Worm (Caenorhabditis elegans) whole organism, L3 larva: Measurements from ENCODE around the gene mig-14.

ENCODE experiments used
- R02D3.7 ChIP-seq: fragments of 150-350 bp; optimal IDR thresholded peaks from 2 replicates; lab custom pipeline; 2014; ENCODE audit warnings: missing biosample characterization, missing genetic modification characterization
- ama-1 ChIP-seq: fragments of 150-350 bp; optimal IDR thresholded peaks from 2 replicates; lab custom pipeline; 2018
- ceh-28 ChIP-seq: fragments of 150-350 bp; optimal IDR thresholded peaks from 2 replicates; lab custom pipeline; 2014; ENCODE audit warnings: missing biosample characterization, missing genetic modification reagents, missing genetic modification characterization
- ceh-82 ChIP-seq: fragments of 150-350 bp; optimal IDR thresholded peaks from 2 replicates; lab custom pipeline; 2014; ENCODE audit warnings: missing biosample characterization, missing genetic modification characterization
- ceh-9 ChIP-seq: sonication (generic microtip); optimal IDR thresholded peaks from 2 replicates; lab custom pipeline; 2018; ENCODE audit warnings: missing biosample characterization, missing genetic modification characterization
- daf-12 ChIP-seq: fragments of 150-350 bp; optimal IDR thresholded peaks from 2 replicates; lab custom pipeline; 2014; ENCODE audit warnings: missing biosample characterization, missing genetic modification reagents, missing genetic modification characterization
- egl-27 ChIP-seq: sonication (generic microtip); optimal IDR thresholded peaks from 4 replicates; lab custom pipeline; 2017; ENCODE audit warnings: missing biosample characterization, missing genetic modification reagents, missing genetic modification characterization
- egl-5 ChIP-seq: fragments of 150-350 bp; optimal IDR thresholded peaks from 2 replicates; lab custom pipeline; 2017; ENCODE audit warnings: missing biosample characterization, missing genetic modification reagents, missing genetic modification characterization, inconsistent platforms
- elt-1 ChIP-seq: fragments of 150-350 bp; optimal IDR thresholded peaks from 2 replicates; lab custom pipeline; 2014; ENCODE audit warnings: missing biosample characterization, missing genetic modification characterization
- elt-2 ChIP-seq: sonication (generic microtip); optimal IDR thresholded peaks from 2 replicates; lab custom pipeline; 2016; ENCODE audit warnings: missing genetic modification reagents, mild to moderate bottlenecking, missing genetic modification characterization, missing compliant biosample characterization
- elt-3 ChIP-seq, 3 experiments: fragments of 150-350 bp in 1 of 3; sonication (generic microtip) in 2 of 3; optimal IDR thresholded peaks; 2 replicates in 2 of 3; 4 replicates in 1 of 3; lab custom pipeline; 2014 to 2017; ENCODE audit warnings: missing biosample characterization in 3 of 3, missing genetic modification characterization in 3 of 3
- eor-1 ChIP-seq, 2 experiments: fragments of 150-350 bp; optimal IDR thresholded peaks; 2 replicates each; lab custom pipeline; 2014 to 2018; ENCODE audit warnings: missing biosample characterization in 2 of 2, missing genetic modification characterization in 2 of 2
- fkh-10 ChIP-seq: sonication (generic microtip); optimal IDR thresholded peaks from 2 replicates; lab custom pipeline; 2017; ENCODE audit warnings: missing biosample characterization, missing genetic modification reagents, missing genetic modification characterization
- fos-1 ChIP-seq: fragments of 150-350 bp; optimal IDR thresholded peaks from 2 replicates; lab custom pipeline; 2014; ENCODE audit warnings: missing biosample characterization, missing genetic modification characterization
- jun-1 ChIP-seq: fragments of 150-350 bp; optimal IDR thresholded peaks from 2 replicates; lab custom pipeline; 2014; ENCODE audit warnings: missing biosample characterization, missing genetic modification reagents, missing genetic modification characterization
- lin-15B ChIP-seq: fragments of 150-350 bp; optimal IDR thresholded peaks from 2 replicates; lab custom pipeline; 2014; ENCODE audit warnings: missing biosample characterization, missing genetic modification characterization
- lin-39 ChIP-seq: fragments of 150-350 bp; optimal IDR thresholded peaks from 2 replicates; lab custom pipeline; 2018; ENCODE audit warnings: missing biosample characterization, missing genetic modification reagents, missing genetic modification characterization
- mdl-1 ChIP-seq: fragments of 150-350 bp; optimal IDR thresholded peaks from 2 replicates; lab custom pipeline; 2014; ENCODE audit warnings: missing biosample characterization, missing genetic modification characterization
- mml-1 ChIP-seq: fragments of 150-350 bp; sonication (generic microtip); optimal IDR thresholded peaks from 3 replicates; lab custom pipeline; 2014; ENCODE audit warnings: missing biosample characterization, missing genetic modification characterization
- nfya-1 ChIP-seq: sonication (generic microtip); optimal IDR thresholded peaks from 2 replicates; lab custom pipeline; 2017; ENCODE audit warnings: missing genetic modification characterization, mild to moderate bottlenecking, missing compliant biosample characterization, antibody characterized with exemption, moderate library complexity; ENCODE audit not compliant: insufficient read depth
- nhr-11 ChIP-seq: fragments of 150-350 bp; optimal IDR thresholded peaks from 2 replicates; lab custom pipeline; 2014; ENCODE audit warnings: missing biosample characterization, missing genetic modification characterization
- nhr-12 ChIP-seq: fragments of 150-350 bp; optimal IDR thresholded peaks from 2 replicates; lab custom pipeline; 2014; ENCODE audit warnings: missing biosample characterization, missing genetic modification characterization
- nhr-23 ChIP-seq: fragments of 150-350 bp; optimal IDR thresholded peaks from 2 replicates; lab custom pipeline; 2014; ENCODE audit warnings: missing biosample characterization, missing genetic modification reagents, missing genetic modification characterization
- nhr-237 ChIP-seq: fragments of 150-350 bp; optimal IDR thresholded peaks from 2 replicates; lab custom pipeline; 2014; ENCODE audit warnings: missing biosample characterization, missing genetic modification characterization
- nhr-28 ChIP-seq: fragments of 150-350 bp; optimal IDR thresholded peaks from 2 replicates; lab custom pipeline; 2014; ENCODE audit warnings: missing biosample characterization, missing genetic modification characterization
- nhr-67 ChIP-seq: fragments of 150-350 bp; optimal IDR thresholded peaks from 2 replicates; lab custom pipeline; 2014; ENCODE audit warnings: missing biosample characterization, missing genetic modification characterization
- nhr-76 ChIP-seq: fragments of 150-350 bp; sonication (generic microtip); optimal IDR thresholded peaks from 5 replicates; lab custom pipeline; 2014; ENCODE audit warnings: missing biosample characterization, missing genetic modification characterization
- nhr-77 ChIP-seq: fragments of 150-350 bp; optimal IDR thresholded peaks from 2 replicates; lab custom pipeline; 2014; ENCODE audit warnings: missing biosample characterization, missing genetic modification characterization
- pha-4 ChIP-seq: fragments of 150-350 bp; optimal IDR thresholded peaks from 2 replicates; lab custom pipeline; 2014; ENCODE audit warnings: missing biosample characterization, missing genetic modification reagents, missing genetic modification characterization
- pqm-1 ChIP-seq: fragments of 150-350 bp; optimal IDR thresholded peaks from 2 replicates; lab custom pipeline; 2017; ENCODE audit warnings: missing biosample characterization, missing genetic modification characterization, inconsistent platforms
- sea-2 ChIP-seq: fragments of 150-350 bp; sonication (generic microtip); optimal IDR thresholded peaks from 4 replicates; lab custom pipeline; 2014; ENCODE audit warnings: missing biosample characterization, missing genetic modification reagents, missing genetic modification characterization
- snpc-4 ChIP-seq: fragments of 150-350 bp; optimal IDR thresholded peaks from 2 replicates; lab custom pipeline; 2014; ENCODE audit warnings: missing biosample characterization, missing genetic modification characterization
- tbx-2 ChIP-seq: sonication (generic microtip); optimal IDR thresholded peaks from 2 replicates; lab custom pipeline; 2016; ENCODE audit warnings: mild to moderate bottlenecking, missing genetic modification characterization, missing compliant biosample characterization
- unc-39 ChIP-seq: sonication (generic microtip); optimal IDR thresholded peaks from 4 replicates; lab custom pipeline; 2017; ENCODE audit warnings: missing biosample characterization, missing genetic modification characterization
- zag-1 ChIP-seq: fragments of 150-350 bp; optimal IDR thresholded peaks from 2 replicates; lab custom pipeline; 2014; ENCODE audit warnings: missing biosample characterization, missing genetic modification characterization
- ztf-11 ChIP-seq: fragments of 150-350 bp; optimal IDR thresholded peaks from 2 replicates; lab custom pipeline; 2014; ENCODE audit warnings: missing biosample characterization, missing genetic modification characterization

mig-14 gene

ce11 chrII:13741449-13741848 is at the start of gene mig-14:
mig-14 (plus strand) TSS chrII:13741738.
- TF ChIP-seq R02D3.7, result no peak
- TF ChIP-seq nfya-1 (tag; lab: Kevin White, UChicago), result peak; percentile 96
- no peak for TF ChIP-seq unc-39
- TF ChIP-seq fkh-10, result no peak

- TF ChIP-seq lin-15B (tag; lab: Kevin White, UChicago) (peak; percentile 2), pha-4 (tag; lab: Kevin White, UChicago) (peak; percentile 28), mdl-1 (tag; lab: Kevin White, UChicago) (no peak)
- TF ChIP-seq, all 47 proteins: peak for 2
Observed at ce11 chrII:13694712-13695111, 46.8 kb upstream of the mig-14 start, which contains the start of gene rpoa-1. rpoa-1 (minus strand) TSS chrII:13694795.

- TF ChIP-seq elt-2, result peak; percentile 12
- TF ChIP-seq nhr-12 (tag; lab: Kevin White, UChicago), result no peak
Observed at ce11 chrII:13695343-13696332, 45.9 kb upstream of the mig-14 start, which contains the start of gene kqt-3. kqt-3 (plus strand) TSS chrII:13696282.

- TF ChIP-seq zag-1 (tag; lab: Kevin White, UChicago), result no peak
- TF ChIP-seq ztf-11 (tag; lab: Kevin White, UChicago), result no peak
- no peak for TF ChIP-seq egl-27 (tag; lab: Kevin White, UChicago)
- no peak for TF ChIP-seq elt-2
- TF ChIP-seq elt-1 (tag; lab: Kevin White, UChicago), result no peak
- no peak for TF ChIP-seq ceh-82 (tag; lab: Kevin White, UChicago)
- TF ChIP-seq ceh-9 (tag; lab: Kevin White, UChicago), result no peak
- no peak for TF ChIP-seq nhr-76
- no peak for TF ChIP-seq unc-39
- no peak for TF ChIP-seq nhr-67
- no peak for TF ChIP-seq sea-2
- TF ChIP-seq daf-12 (tag; lab: Kevin White, UChicago), result no peak
- TF ChIP-seq ama-1 (lab: Kevin White, UChicago), result no peak
- TF ChIP-seq nhr-28 (tag; lab: Kevin White, UChicago), result no peak
- TF ChIP-seq pha-4 (tag; lab: Kevin White, UChicago), result no peak
Observed at ce11 chrII:13697691-13698090, 43.8 kb upstream of the mig-14 start.

ce11 chrII:13711493-13712055 is 30.0 kb upstream of the mig-14 start:
- TF ChIP-seq jun-1 (tag; lab: Kevin White, UChicago), result no peak
- peak; percentile 66 for TF ChIP-seq elt-2
- TF ChIP-seq pha-4 (tag; lab: Kevin White, UChicago), result no peak
- TF ChIP-seq ceh-82 (tag; lab: Kevin White, UChicago), result no peak

- TF ChIP-seq pqm-1 (tag; lab: Kevin White, UChicago) (no peak), lin-39 (no peak), nhr-76 (no peak), snpc-4 (tag; lab: Kevin White, UChicago) (no peak), tbx-2 (tag; lab: Kevin White, UChicago) (no peak), R02D3.7 (no peak), nhr-77 (tag; lab: Kevin White, UChicago) (no peak), unc-39 (no peak)
- TF ChIP-seq, all 47 proteins: peak for 0
Observed at ce11 chrII:13713239-13713638, 28.3 kb upstream of the mig-14 start.

- TF ChIP-seq eor-1 (tag; optimal IDR thresholded peaks at IDR 0.05; lab: Kevin White, UChicago), result no peak
- no peak for TF ChIP-seq nhr-67
- TF ChIP-seq nhr-12 (tag; lab: Kevin White, UChicago), result no peak
- no peak for TF ChIP-seq ceh-82 (tag; lab: Kevin White, UChicago)
- TF ChIP-seq nhr-237 (tag; lab: Kevin White, UChicago), result no peak
- TF ChIP-seq elt-1 (tag; lab: Kevin White, UChicago), result no peak
- no peak for TF ChIP-seq elt-2
- no peak for TF ChIP-seq lin-39
- TF ChIP-seq ceh-28 (tag; lab: Kevin White, UChicago), result no peak
- TF ChIP-seq lin-15B (tag; lab: Kevin White, UChicago), result no peak
- no peak for TF ChIP-seq egl-5
- TF ChIP-seq mml-1, result no peak
- TF ChIP-seq nhr-23 (tag; lab: Kevin White, UChicago), result no peak
- TF ChIP-seq zag-1 (tag; lab: Kevin White, UChicago), result no peak
- no peak for TF ChIP-seq fos-1
- no peak for TF ChIP-seq elt-3 (tag; optimal IDR thresholded peaks at IDR 0.05; lab: Kevin White, UChicago)
- TF ChIP-seq egl-27 (tag; lab: Kevin White, UChicago), result no peak
- no peak for TF ChIP-seq nhr-11 (tag; lab: Kevin White, UChicago)
- TF ChIP-seq snpc-4 (tag; lab: Kevin White, UChicago), result no peak
- TF ChIP-seq daf-12 (tag; lab: Kevin White, UChicago), result no peak
Observed at ce11 chrII:13715333-13715732, 26.2 kb upstream of the mig-14 start.
